Fruit fly (Drosophila melanogaster) whole organism, prepupa: ENCODE data around the gene brm.
A peak's percentile ranks its signal among the peaks of the same experiment; 100 is the strongest.

Source experiments
- CG11294 ChIP-seq: fragments of 200-800 bp; sonication (Bioruptor generic); IDR thresholded peaks from 2 replicates; pipeline ENCODE4 v1.3.6; 2022; ENCODE audit warnings: missing biosample characterization, missing genetic modification characterization
- CG15336 ChIP-seq: fragments of 200-800 bp; sonication (Bioruptor generic); IDR thresholded peaks from 2 replicates; pipeline ENCODE4 v1.3.6; 2022; ENCODE audit warnings: missing biosample characterization, missing genetic modification characterization
- CG1621 ChIP-seq: fragments of 200-800 bp; sonication (Bioruptor generic); optimal IDR thresholded peaks from 3 replicates; lab custom pipeline; 2018; ENCODE audit warnings: missing biosample characterization, mild to moderate bottlenecking, missing genetic modification characterization
- CG16779 ChIP-seq: fragments of 200-800 bp; sonication (Bioruptor generic); optimal IDR thresholded peaks from 3 replicates; lab custom pipeline; 2017; ENCODE audit warnings: missing biosample characterization, mild to moderate bottlenecking, missing genetic modification characterization
- CG3032 ChIP-seq: fragments of 200-800 bp; optimal IDR thresholded peaks from 2 replicates; lab custom pipeline; 2019; ENCODE audit warnings: missing biosample characterization, mild to moderate bottlenecking, missing genetic modification characterization, moderate library complexity
- CG31627 ChIP-seq: fragments of 200-800 bp; sonication (Bioruptor generic); optimal IDR thresholded peaks from 3 replicates; lab custom pipeline; 2016; ENCODE audit warnings: missing biosample characterization, missing genetic modification characterization
- CG34406 ChIP-seq: fragments of 200-800 bp; sonication (Bioruptor generic); optimal IDR thresholded peaks from 3 replicates; lab custom pipeline; 2016; ENCODE audit warnings: missing biosample characterization, missing genetic modification characterization
- CG3919 ChIP-seq: fragments of 200-800 bp; sonication (Bioruptor generic); optimal IDR thresholded peaks from 3 replicates; lab custom pipeline; 2016; ENCODE audit warnings: missing biosample characterization, missing genetic modification characterization
- CG4318 ChIP-seq: fragments of 200-800 bp; sonication (Bioruptor generic); optimal IDR thresholded peaks from 3 replicates; lab custom pipeline; 2017; ENCODE audit warnings: missing biosample characterization, mild to moderate bottlenecking, missing genetic modification characterization
- CG6163 ChIP-seq: fragments of 200-800 bp; sonication (Bioruptor generic); IDR thresholded peaks from 3 replicates; pipeline ENCODE4 v1.3.6; 2022; ENCODE audit warnings: missing biosample characterization, missing genetic modification characterization
- CG6808 ChIP-seq: fragments of 200-800 bp; sonication (Bioruptor generic); optimal IDR thresholded peaks from 3 replicates; lab custom pipeline; 2017; ENCODE audit warnings: missing biosample characterization, missing genetic modification characterization, mild to moderate bottlenecking, moderate library complexity, missing genetic modification reagents
- CG6854 ChIP-seq: fragments of 200-800 bp; sonication (Bioruptor generic); optimal IDR thresholded peaks from 2 replicates; lab custom pipeline; 2017; ENCODE audit warnings: missing biosample characterization, mild to moderate bottlenecking, missing genetic modification characterization
- CG7368 ChIP-seq: fragments of 200-800 bp; sonication (Bioruptor generic); optimal IDR thresholded peaks from 3 replicates; lab custom pipeline; 2016; ENCODE audit warnings: missing biosample characterization, missing genetic modification characterization
- CG8319 ChIP-seq: fragments of 200-800 bp; sonication (Bioruptor generic); optimal IDR thresholded peaks from 3 replicates; lab custom pipeline; 2016; ENCODE audit warnings: missing biosample characterization, missing genetic modification characterization
- CG8632 ChIP-seq: fragments of 200-800 bp; sonication (Bioruptor generic); optimal IDR thresholded peaks from 3 replicates; lab custom pipeline; 2016; ENCODE audit warnings: missing biosample characterization, missing genetic modification characterization
- Eip75B ChIP-seq: fragments of 200-800 bp; sonication (Bioruptor generic); optimal IDR thresholded peaks from 3 replicates; lab custom pipeline; 2016; ENCODE audit warnings: missing biosample characterization, missing genetic modification characterization
- Eip78C ChIP-seq: fragments of 200-800 bp; sonication (Bioruptor generic); peaks from one replicate; lab custom pipeline; 2016; ENCODE audit warnings: missing biosample characterization, missing genetic modification characterization
- Eip93F ChIP-seq: fragments of 200-800 bp; sonication (Bioruptor generic); optimal IDR thresholded peaks from 2 replicates; lab custom pipeline; 2016; ENCODE audit warnings: missing biosample characterization, mild to moderate bottlenecking, missing genetic modification characterization
- Ets21C ChIP-seq: fragments of 200-800 bp; sonication (Bioruptor generic); optimal IDR thresholded peaks from 3 replicates; lab custom pipeline; 2016; ENCODE audit warnings: missing biosample characterization, missing genetic modification characterization
- Ets96B ChIP-seq: fragments of 200-800 bp; optimal IDR thresholded peaks from 2 replicates; lab custom pipeline; 2019; ENCODE audit warnings: missing biosample characterization, mild to moderate bottlenecking, missing genetic modification characterization, moderate library complexity
- Gug ChIP-seq: fragments of 200-800 bp; sonication (Bioruptor generic); IDR thresholded peaks from 2 replicates; pipeline ENCODE4 v1.3.6; 2022; ENCODE audit warnings: missing biosample characterization, missing genetic modification characterization
- Hr38 ChIP-seq: sonication (Bioruptor generic); optimal IDR thresholded peaks from 2 replicates; lab custom pipeline; 2016; ENCODE audit warnings: missing biosample characterization, missing genetic modification characterization
- Hr4 ChIP-seq: fragments of 200-800 bp; sonication (Bioruptor generic); optimal IDR thresholded peaks from 3 replicates; lab custom pipeline; 2016; ENCODE audit warnings: missing biosample characterization, missing genetic modification characterization
- Lpt ChIP-seq: fragments of 200-800 bp; sonication (Bioruptor generic); optimal IDR thresholded peaks from 3 replicates; lab custom pipeline; 2016; ENCODE audit warnings: missing biosample characterization, missing genetic modification characterization
- Smox ChIP-seq: fragments of 200-800 bp; sonication (Bioruptor generic); optimal IDR thresholded peaks from 3 replicates; lab custom pipeline; 2016; ENCODE audit warnings: missing biosample characterization, missing genetic modification characterization
- Sox102F ChIP-seq: fragments of 200-800 bp; sonication (Bioruptor generic); optimal IDR thresholded peaks from 2 replicates; lab custom pipeline; 2016; ENCODE audit warnings: missing biosample characterization, mild to moderate bottlenecking, missing genetic modification characterization
- Sox14 ChIP-seq: fragments of 200-800 bp; sonication (Bioruptor generic); optimal IDR thresholded peaks from 3 replicates; lab custom pipeline; 2016; ENCODE audit warnings: missing biosample characterization, missing genetic modification characterization
- achi ChIP-seq: fragments of 200-800 bp; sonication (Bioruptor generic); optimal IDR thresholded peaks from 3 replicates; lab custom pipeline; 2016; ENCODE audit warnings: missing biosample characterization, missing genetic modification characterization
- acj6 ChIP-seq: fragments of 200-800 bp; sonication (Bioruptor generic); optimal IDR thresholded peaks from 3 replicates; lab custom pipeline; 2016; ENCODE audit warnings: missing biosample characterization, missing genetic modification characterization
- cyc ChIP-seq: fragments of 200-800 bp; sonication (Bioruptor generic); optimal IDR thresholded peaks from 3 replicates; lab custom pipeline; 2016; ENCODE audit warnings: missing biosample characterization, missing genetic modification characterization
- dac ChIP-seq: fragments of 200-800 bp; sonication (Bioruptor generic); optimal IDR thresholded peaks from 2 replicates; lab custom pipeline; 2017; ENCODE audit warnings: missing biosample characterization, mild to moderate bottlenecking, missing genetic modification characterization
- eg ChIP-seq: fragments of 200-800 bp; sonication (Bioruptor generic); IDR thresholded peaks from 3 replicates; pipeline ENCODE4 v1.3.6; 2022; ENCODE audit warnings: missing biosample characterization, missing genetic modification characterization
- esn ChIP-seq: fragments of 200-800 bp; sonication (Bioruptor generic); optimal IDR thresholded peaks from 2 replicates; lab custom pipeline; 2016; ENCODE audit warnings: missing biosample characterization, mild to moderate bottlenecking, missing genetic modification characterization, moderate library complexity
- fd59A ChIP-seq: fragments of 200-800 bp; sonication (Bioruptor generic); optimal IDR thresholded peaks from 2 replicates; lab custom pipeline; 2017; ENCODE audit warnings: missing biosample characterization, mild to moderate bottlenecking, missing genetic modification characterization, missing genetic modification reagents
- fkh ChIP-seq: fragments of 200-800 bp; sonication (Bioruptor generic); optimal IDR thresholded peaks from 3 replicates; lab custom pipeline; 2017; ENCODE audit warnings: missing biosample characterization, mild to moderate bottlenecking, missing genetic modification characterization, moderate library complexity
- lz ChIP-seq: fragments of 200-800 bp; sonication (Bioruptor generic); optimal IDR thresholded peaks from 3 replicates; lab custom pipeline; 2016; ENCODE audit warnings: missing biosample characterization, missing genetic modification characterization
- net ChIP-seq: fragments of 200-800 bp; sonication (Bioruptor generic); optimal IDR thresholded peaks from 3 replicates; lab custom pipeline; 2016; ENCODE audit warnings: missing biosample characterization, missing genetic modification characterization
- pdm3 ChIP-seq: fragments of 200-800 bp; sonication (Bioruptor generic); optimal IDR thresholded peaks from 3 replicates; lab custom pipeline; 2016; ENCODE audit warnings: missing biosample characterization, missing genetic modification characterization
- salr ChIP-seq, 2 experiments: fragments of 200-800 bp; sonication (Bioruptor generic); optimal IDR thresholded peaks; 3 replicates each; lab custom pipeline; 2016 to 2018; ENCODE audit warnings: missing biosample characterization in 2 of 2, missing genetic modification characterization in 2 of 2, mild to moderate bottlenecking in 1 of 2
- ss ChIP-seq, 2 experiments: fragments of 200-800 bp; sonication (Bioruptor generic); optimal IDR thresholded peaks; 2 replicates in 1 of 2; 3 replicates in 1 of 2; lab custom pipeline; 2017 to 2018; ENCODE audit warnings: mild to moderate bottlenecking in 2 of 2, missing biosample characterization in 2 of 2, missing genetic modification characterization in 2 of 2, moderate library complexity in 1 of 2
- topi ChIP-seq: fragments of 200-800 bp; sonication (Bioruptor generic); optimal IDR thresholded peaks from 3 replicates; lab custom pipeline; 2016; ENCODE audit warnings: missing biosample characterization, missing genetic modification characterization
- vri ChIP-seq: fragments of 200-800 bp; sonication (Bioruptor generic); optimal IDR thresholded peaks from 3 replicates; lab custom pipeline; 2016; ENCODE audit warnings: missing biosample characterization, mild to moderate bottlenecking, missing genetic modification characterization

brm gene

dm6 chr3L:16024276-16025019 lies 41.8 kb upstream of the brm start (continued):
- TF ChIP-seq salr (GFP tag; optimal IDR thresholded peaks at IDR 0.05; lab: Kevin White, UChicago) (peak; percentile 1 to 60), dac (GFP tag; lab: Kevin White, UChicago) (no peak), CG6163 (no peak), Sox14 (GFP tag; lab: Kevin White, UChicago) (peak; percentile 62), CG6808 (peak; percentile 65), pdm3 (GFP tag; lab: Kevin White, UChicago) (peak; percentile 66), fkh (GFP tag; lab: Kevin White, UChicago) (no peak), CG31627 (GFP tag; lab: Kevin White, UChicago) (peak; percentile 77), cyc (GFP tag; lab: Kevin White, UChicago) (peak; percentile 58), Hr38 (GFP tag; lab: Kevin White, UChicago) (no peak), CG3032 (peak; percentile 64), CG8319 (GFP tag; lab: Kevin White, UChicago) (peak; percentile 28), CG34406 (GFP tag; lab: Kevin White, UChicago) (peak; percentile 43), Eip75B (GFP tag; lab: Kevin White, UChicago) (peak; percentile 70), CG6854 (GFP tag; lab: Kevin White, UChicago) (no peak), CG1621 (no peak), CG16779 (peak; percentile 15), eg (GFP tag; lab: Robert Waterston, UW) (no peak), Gug (GFP tag; lab: Robert Waterston, UW) (no peak), Hr4 (GFP tag; lab: Kevin White, UChicago) (peak; percentile 65), ss (GFP tag; optimal IDR thresholded peaks at IDR 0.05; lab: Kevin White, UChicago) (peak; percentile 27 to 63), Sox102F (GFP tag; lab: Kevin White, UChicago) (peak; percentile 69), esn (GFP tag; lab: Kevin White, UChicago) (peak; percentile 81), Eip93F (GFP tag; lab: Kevin White, UChicago) (no peak), acj6 (GFP tag; lab: Kevin White, UChicago) (peak; percentile 51), net (peak; percentile 45), achi (peak; percentile 55), Smox (GFP tag; lab: Kevin White, UChicago) (peak; percentile 63), vri (GFP tag; lab: Kevin White, UChicago) (peak; percentile 18)

dm6 chr3L:16023020-16023648 lies 40.5 kb upstream of the brm start, which contains the start of gene Notum:
Gene Notum, plus strand, starts transcription at chr3L:16023480.
- peak; percentile 21 for TF ChIP-seq CG6854 (GFP tag; lab: Kevin White, UChicago)
- TF ChIP-seq Eip78C (GFP tag; lab: Kevin White, UChicago), result peak; percentile 38
- no peak for TF ChIP-seq Lpt (GFP tag; lab: Kevin White, UChicago)
- TF ChIP-seq lz (GFP tag; lab: Kevin White, UChicago), result no peak
- no peak for TF ChIP-seq Ets96B (tag; lab: Kevin White, UChicago)
- no peak for TF ChIP-seq ss (GFP tag; optimal IDR thresholded peaks at IDR 0.05; lab: Kevin White, UChicago)
- no peak for TF ChIP-seq Hr38 (GFP tag; lab: Kevin White, UChicago)

- TF ChIP-seq CG34406 (GFP tag; lab: Kevin White, UChicago) (peak; percentile 26), topi (GFP tag; lab: Kevin White, UChicago) (peak; percentile 43), Eip93F (GFP tag; lab: Kevin White, UChicago) (no peak), Hr38 (GFP tag; lab: Kevin White, UChicago) (no peak), Sox102F (GFP tag; lab: Kevin White, UChicago) (peak; percentile 64), CG11294 (GFP tag; lab: Robert Waterston, UW) (no peak), CG7368 (GFP tag; lab: Kevin White, UChicago) (peak; percentile 29), vri (GFP tag; lab: Kevin White, UChicago) (peak; percentile 8), Gug (GFP tag; lab: Robert Waterston, UW) (no peak), fd59A (no peak), Eip75B (GFP tag; lab: Kevin White, UChicago) (peak; percentile 48), CG3919 (GFP tag; lab: Kevin White, UChicago) (peak; percentile 60), Ets21C (no peak), CG4318 (GFP tag; lab: Kevin White, UChicago) (peak; percentile 59), cyc (GFP tag; lab: Kevin White, UChicago) (peak; percentile 50), Smox (GFP tag; lab: Kevin White, UChicago) (peak; percentile 50), CG16779 (no peak), salr (GFP tag; optimal IDR thresholded peaks at IDR 0.05; lab: Kevin White, UChicago) (peak in 1 of 2 experiments; percentile 28), CG31627 (GFP tag; lab: Kevin White, UChicago) (peak; percentile 51), CG15336 (GFP tag; lab: Robert Waterston, UW) (peak; percentile 36; the same call in 1 of the 2 replicates), CG8319 (GFP tag; lab: Kevin White, UChicago) (peak; percentile 31), acj6 (GFP tag; lab: Kevin White, UChicago) (peak; percentile 45), Eip78C (GFP tag; lab: Kevin White, UChicago) (peak; percentile 82), esn (GFP tag; lab: Kevin White, UChicago) (peak; percentile 64), CG8632 (peak; percentile 25), lz (GFP tag; lab: Kevin White, UChicago) (peak; percentile 35)
Observed at dm6 chr3L:16021064-16021683, 38.5 kb upstream of the brm start.
